Worm (Caenorhabditis elegans) whole organism, young adult: Measurements from ENCODE around the gene nekl-4.

ENCODE experiments used
- B0336.3 ChIP-seq: fragments of 200-800 bp; sonication (Bioruptor generic); IDR thresholded peaks from 2 replicates; pipeline ENCODE4 v1.3.6; 2022; ENCODE audit warnings: missing genetic modification characterization, missing compliant biosample characterization
- F10E7.11 ChIP-seq: sonication (generic microtip); optimal IDR thresholded peaks from 2 replicates; lab custom pipeline; 2017; ENCODE audit warnings: mild to moderate bottlenecking, missing genetic modification characterization, moderate library complexity, missing compliant biosample characterization
- F22D6.2 ChIP-seq: sonication (generic microtip); optimal IDR thresholded peaks from 2 replicates; lab custom pipeline; 2016; ENCODE audit warnings: mild to moderate bottlenecking, missing genetic modification characterization, missing compliant biosample characterization
- F37B4.10 ChIP-seq: fragments of 200-800 bp; sonication (Bioruptor generic); IDR thresholded peaks from 2 replicates; pipeline ENCODE4 v1.3.6; 2022; ENCODE audit warnings: missing genetic modification characterization, missing compliant biosample characterization
- F55B11.4 ChIP-seq: sonication (generic microtip); optimal IDR thresholded peaks from 2 replicates; lab custom pipeline; 2016; ENCODE audit warnings: missing compliant biosample characterization, missing genetic modification characterization, borderline replicate concordance; ENCODE audit not compliant: insufficient read depth
- K11D2.4 ChIP-seq: fragments of 200-800 bp; sonication (Bioruptor generic); IDR thresholded peaks from 2 replicates; pipeline ENCODE4 v1.3.6; 2022; ENCODE audit warnings: missing genetic modification reagents, missing genetic modification characterization, missing compliant biosample characterization
- T26A5.8 ChIP-seq: sonication (generic microtip); optimal IDR thresholded peaks from 2 replicates; lab custom pipeline; 2016; ENCODE audit warnings: missing genetic modification characterization, missing compliant biosample characterization
- Y53G8AR.9 ChIP-seq: fragments of 200-800 bp; sonication (Bioruptor generic); conservative IDR thresholded peaks from 2 replicates; pipeline ENCODE4 v1.3.6; 2022; ENCODE audit warnings: missing genetic modification reagents, missing genetic modification characterization, missing compliant biosample characterization
- Y79H2A.3 ChIP-seq: fragments of 200-800 bp; sonication (Bioruptor generic); conservative IDR thresholded peaks from 2 replicates; pipeline ENCODE4 v1.3.6; 2022; ENCODE audit warnings: missing genetic modification reagents, missing genetic modification characterization, missing compliant biosample characterization
- bed-1 ChIP-seq: fragments of 200-800 bp; sonication (Bioruptor generic); IDR thresholded peaks from 2 replicates; pipeline ENCODE4 v1.3.6; 2022; ENCODE audit warnings: missing genetic modification reagents, missing genetic modification characterization, missing compliant biosample characterization
- ccch-3 ChIP-seq: fragments of 200-800 bp; sonication (Bioruptor generic); optimal IDR thresholded peaks from 2 replicates; lab custom pipeline; 2018; ENCODE audit warnings: mild to moderate bottlenecking, missing genetic modification characterization, missing compliant biosample characterization
- cebp-1 ChIP-seq, 2 experiments: fragments of 200-800 bp in 1 of 2; sonication (Bioruptor generic) in 1 of 2; sonication (generic microtip) in 1 of 2; IDR thresholded peaks in 1 of 2; optimal IDR thresholded peaks in 1 of 2; 2 replicates each; pipeline versions ENCODE4 v1.3.6 to Lab custom; 2017 to 2022; ENCODE audit warnings: missing compliant biosample characterization in 2 of 2, missing genetic modification characterization in 2 of 2, mild to moderate bottlenecking in 1 of 2, missing genetic modification reagents in 1 of 2, moderate library complexity in 1 of 2
- cebp-2 ChIP-seq: fragments of 200-800 bp; sonication (Bioruptor generic); IDR thresholded peaks from 2 replicates; pipeline ENCODE4 v1.3.6; 2022; ENCODE audit warnings: missing genetic modification characterization, missing compliant biosample characterization
- ceh-40 ChIP-seq: fragments of 200-800 bp; sonication (Bioruptor generic); IDR thresholded peaks from 2 replicates; pipeline ENCODE4 v1.3.6; 2022; ENCODE audit warnings: missing genetic modification characterization, missing compliant biosample characterization
- ceh-58 ChIP-seq: fragments of 200-800 bp; sonication (Bioruptor generic); IDR thresholded peaks from 2 replicates; pipeline ENCODE4 v1.3.6; 2022; ENCODE audit warnings: missing genetic modification characterization, missing compliant biosample characterization
- ceh-79 ChIP-seq: sonication (generic microtip); optimal IDR thresholded peaks from 2 replicates; lab custom pipeline; 2017; ENCODE audit warnings: mild to moderate bottlenecking, missing genetic modification characterization, missing compliant biosample characterization
- die-1 ChIP-seq: sonication (generic microtip); optimal IDR thresholded peaks from 2 replicates; lab custom pipeline; 2016; ENCODE audit warnings: missing genotype, mild to moderate bottlenecking, missing genetic modification characterization, missing compliant biosample characterization
- egl-44 ChIP-seq: fragments of 200-800 bp; sonication (Bioruptor generic); IDR thresholded peaks from 2 replicates; pipeline ENCODE4 v1.3.6; 2022; ENCODE audit warnings: missing genetic modification reagents, missing genetic modification characterization, missing compliant biosample characterization
- him-1 ChIP-seq: sonication (generic microtip); optimal IDR thresholded peaks from 2 replicates; lab custom pipeline; 2016; ENCODE audit warnings: missing genotype, missing genetic modification reagents, missing genetic modification characterization, missing compliant biosample characterization
- hlh-12 ChIP-seq: sonication (generic microtip); optimal IDR thresholded peaks from 2 replicates; lab custom pipeline; 2016; ENCODE audit warnings: missing genetic modification characterization, missing compliant biosample characterization
- hmg-1.2 ChIP-seq: fragments of 200-800 bp; sonication (Bioruptor generic); IDR thresholded peaks from 2 replicates; pipeline ENCODE4 v1.3.6; 2022; ENCODE audit warnings: missing genetic modification reagents, missing genetic modification characterization, missing compliant biosample characterization
- hmg-20 ChIP-seq: fragments of 200-800 bp; sonication (Bioruptor generic); IDR thresholded peaks from 2 replicates; pipeline ENCODE4 v1.3.6; 2022; ENCODE audit warnings: missing genetic modification reagents, missing genetic modification characterization, missing compliant biosample characterization
- hsf-1 ChIP-seq: fragments of 200-800 bp; sonication (Bioruptor generic); IDR thresholded peaks from 2 replicates; pipeline ENCODE4 v1.3.6; 2022; ENCODE audit warnings: missing genetic modification reagents, missing genetic modification characterization, missing compliant biosample characterization
- let-526 ChIP-seq: fragments of 200-800 bp; sonication (Bioruptor generic); IDR thresholded peaks from 2 replicates; pipeline ENCODE4 v1.3.6; 2022; ENCODE audit warnings: missing genetic modification reagents, missing genetic modification characterization, missing compliant biosample characterization
- mel-28 ChIP-seq: sonication (generic microtip); optimal IDR thresholded peaks from 2 replicates; lab custom pipeline; 2016; ENCODE audit warnings: borderline replicate concordance, mild to moderate bottlenecking, missing genetic modification characterization, missing compliant biosample characterization
- nhr-120 ChIP-seq: fragments of 200-800 bp; sonication (Bioruptor generic); IDR thresholded peaks from 2 replicates; pipeline ENCODE4 v1.3.6; 2022; ENCODE audit warnings: missing genetic modification characterization, missing compliant biosample characterization
- nhr-80 ChIP-seq: sonication (generic microtip); optimal IDR thresholded peaks from 2 replicates; lab custom pipeline; 2016; ENCODE audit warnings: missing genetic modification characterization, missing compliant biosample characterization
- nhr-90 ChIP-seq: sonication (generic microtip); optimal IDR thresholded peaks from 2 replicates; lab custom pipeline; 2016; ENCODE audit warnings: missing genotype, mild to moderate bottlenecking, missing genetic modification characterization, missing compliant biosample characterization
- pbrm-1 ChIP-seq: fragments of 200-800 bp; sonication (Bioruptor generic); IDR thresholded peaks from 2 replicates; pipeline ENCODE4 v1.3.6; 2022; ENCODE audit warnings: missing genetic modification reagents, missing genetic modification characterization, missing compliant biosample characterization
- rcor-1 ChIP-seq: fragments of 200-800 bp; sonication (Bioruptor generic); IDR thresholded peaks from 2 replicates; pipeline ENCODE4 v1.3.6; 2022; ENCODE audit warnings: missing genetic modification reagents, missing genetic modification characterization, missing compliant biosample characterization
- rpc-1 ChIP-seq, 2 experiments: fragments of 150-350 bp in 1 of 2; sonication (generic microtip) in 1 of 2; optimal IDR thresholded peaks; 2 replicates each; lab custom pipeline; 2014 to 2018; ENCODE audit warnings: missing biosample characterization in 1 of 2, missing genetic modification characterization in 1 of 2, missing genetic modification reagents in 1 of 2, missing genotype in 1 of 2
- sea-2 ChIP-seq: fragments of 200-800 bp; sonication (Bioruptor generic); IDR thresholded peaks from 2 replicates; pipeline ENCODE4 v1.3.6; 2022; ENCODE audit warnings: missing genetic modification characterization, missing compliant biosample characterization
- somi-1 ChIP-seq: fragments of 200-800 bp; sonication (Bioruptor generic); optimal IDR thresholded peaks from 2 replicates; lab custom pipeline; 2018; ENCODE audit warnings: mild to moderate bottlenecking, missing genetic modification characterization, missing compliant biosample characterization
- sptf-2 ChIP-seq: fragments of 200-800 bp; sonication (Bioruptor generic); optimal IDR thresholded peaks from 2 replicates; lab custom pipeline; 2018; ENCODE audit warnings: mild to moderate bottlenecking, missing genetic modification characterization, missing compliant biosample characterization
- tbx-9 ChIP-seq: sonication (generic microtip); optimal IDR thresholded peaks from 2 replicates; lab custom pipeline; 2016; ENCODE audit warnings: borderline replicate concordance, missing genetic modification characterization, inconsistent platforms, missing compliant biosample characterization
- unc-130 ChIP-seq: sonication (generic microtip); optimal IDR thresholded peaks from 2 replicates; lab custom pipeline; 2016; ENCODE audit warnings: missing genetic modification reagents, missing genetic modification characterization, missing compliant biosample characterization
- xnd-1 ChIP-seq: sonication (generic microtip); optimal IDR thresholded peaks from 2 replicates; lab custom pipeline; 2016; ENCODE audit warnings: missing genotype, missing genetic modification reagents, missing genetic modification characterization, missing compliant biosample characterization
- zfh-2 ChIP-seq: fragments of 200-800 bp; sonication (Bioruptor generic); conservative IDR thresholded peaks from 2 replicates; pipeline ENCODE4 v1.3.6; 2022; ENCODE audit warnings: missing genetic modification reagents, missing genetic modification characterization, missing compliant biosample characterization
- zim-3 ChIP-seq: sonication (generic microtip); optimal IDR thresholded peaks from 2 replicates; lab custom pipeline; 2017; ENCODE audit warnings: mild to moderate bottlenecking, missing genetic modification characterization, moderate library complexity, missing compliant biosample characterization
- ztf-28 ChIP-seq: fragments of 200-800 bp; sonication (Bioruptor generic); IDR thresholded peaks from 2 replicates; pipeline ENCODE4 v1.3.6; 2022; ENCODE audit warnings: missing genetic modification reagents, missing genetic modification characterization, missing compliant biosample characterization
- ztf-3 ChIP-seq: fragments of 200-800 bp; sonication (Bioruptor generic); optimal IDR thresholded peaks from 2 replicates; lab custom pipeline; 2018; ENCODE audit warnings: mild to moderate bottlenecking, missing genetic modification characterization, missing compliant biosample characterization
- ztf-6 ChIP-seq: fragments of 200-800 bp; sonication (Bioruptor generic); IDR thresholded peaks from 2 replicates; pipeline ENCODE4 v1.3.6; 2022; ENCODE audit warnings: missing genetic modification reagents, missing genetic modification characterization, missing compliant biosample characterization

Gene nekl-4

ce11 chrIII:5564799-5565198 is 47.5 kb upstream of the nekl-4 start, which contains the start of gene mlc-3 (continued):
- TF ChIP-seq nhr-80 (tag; lab: Kevin White, UChicago) (no peak), him-1 (tag; lab: Kevin White, UChicago) (peak; percentile 47), nhr-90 (tag; lab: Kevin White, UChicago) (no peak), bed-1 (GFP tag; lab: Robert Waterston, UW) (no peak), mel-28 (tag; lab: Kevin White, UChicago) (no peak)

ce11 chrIII:5564325-5564724 is 47.0 kb upstream of the nekl-4 start:
- TF ChIP-seq ceh-79 (tag; lab: Kevin White, UChicago), result no peak
- TF ChIP-seq rcor-1 (GFP tag; lab: Robert Waterston, UW), result no peak
- TF ChIP-seq hmg-20 (GFP tag; lab: Robert Waterston, UW), result no peak
- TF ChIP-seq K11D2.4 (GFP tag; lab: Robert Waterston, UW), result no peak
- no peak for TF ChIP-seq hlh-12 (tag; lab: Kevin White, UChicago)

ce11 chrIII:5563680-5564079 is 46.4 kb upstream of the nekl-4 start:
- TF ChIP-seq die-1 (tag; lab: Kevin White, UChicago), result no peak
- no peak for TF ChIP-seq xnd-1 (tag; lab: Kevin White, UChicago)
- TF ChIP-seq hmg-1.2 (GFP tag; lab: Robert Waterston, UW), result 0 out of 2 replicates have a peak, but pooled peaks have one; percentile 10
- TF ChIP-seq F10E7.11 (tag; lab: Kevin White, UChicago), result no peak
- TF ChIP-seq zfh-2 (GFP tag; lab: Robert Waterston, UW), result peak; percentile 84
- no peak for TF ChIP-seq hlh-12 (tag; lab: Kevin White, UChicago)
- no peak for TF ChIP-seq F37B4.10 (GFP tag; lab: Robert Waterston, UW)
- no peak for TF ChIP-seq Y79H2A.3 (GFP tag; lab: Robert Waterston, UW)
- TF ChIP-seq Y53G8AR.9 (GFP tag; lab: Robert Waterston, UW), result no peak

ce11 chrIII:5557246-5557819 is 40.0 kb upstream of the nekl-4 start, which contains the start of gene rpc-2:
rpc-2 (plus strand) TSS chrIII:5557365.
- TF ChIP-seq nhr-120 (GFP tag; lab: Robert Waterston, UW), result no peak
- no peak for TF ChIP-seq ztf-3 (GFP tag; lab: Kevin White, UChicago)
- no peak for TF ChIP-seq ceh-40 (GFP tag; lab: Robert Waterston, UW)
- no peak for TF ChIP-seq sea-2
- TF ChIP-seq zim-3 (tag; lab: Kevin White, UChicago), result no peak
- TF ChIP-seq egl-44 (GFP tag; lab: Robert Waterston, UW), result 0 out of 2 replicates have a peak, but pooled peaks have one; percentile 57
- no peak for TF ChIP-seq let-526 (GFP tag; lab: Robert Waterston, UW)
- no peak for TF ChIP-seq ztf-6
- no peak for TF ChIP-seq tbx-9 (tag; lab: Kevin White, UChicago)
- TF ChIP-seq cebp-2 (GFP tag; lab: Robert Waterston, UW), result 0 out of 2 replicates have a peak, but pooled peaks have one; percentile 34
- TF ChIP-seq F55B11.4, result no peak
- peak; percentile 72 for TF ChIP-seq hsf-1 (GFP tag; lab: Robert Waterston, UW)
- TF ChIP-seq somi-1, result no peak
- TF ChIP-seq cebp-1 (GFP tag; IDR thresholded peaks at IDR 0.05; lab: Robert Waterston, UW), result no peak
- TF ChIP-seq cebp-1 (tag; optimal IDR thresholded peaks at IDR 0.05; lab: Kevin White, UChicago), result peak; percentile 55
- no peak for TF ChIP-seq ceh-58
- TF ChIP-seq rpc-1 (optimal IDR thresholded peaks at IDR 0.05; lab: Kevin White, UChicago), result no peak
- TF ChIP-seq rpc-1 (tag; optimal IDR thresholded peaks at IDR 0.05; lab: Kevin White, UChicago), result no peak
- TF ChIP-seq unc-130 (GFP tag; lab: Kevin White, UChicago), result no peak
- peak; percentile 28 for TF ChIP-seq T26A5.8
- no peak for TF ChIP-seq rcor-1 (GFP tag; lab: Robert Waterston, UW)
- no peak for TF ChIP-seq F22D6.2 (tag; lab: Kevin White, UChicago)
- peak; percentile 63; the same call in 1 of the 2 replicates for TF ChIP-seq B0336.3 (GFP tag; lab: Robert Waterston, UW)
- peak; percentile 18 for TF ChIP-seq F10E7.11 (tag; lab: Kevin White, UChicago)
- TF ChIP-seq ccch-3 (GFP tag; lab: Kevin White, UChicago), result no peak
- TF ChIP-seq pbrm-1, result peak; percentile 32; the same call in 1 of the 2 replicates
- no peak for TF ChIP-seq sptf-2 (GFP tag; lab: Kevin White, UChicago)
- no peak for TF ChIP-seq K11D2.4 (GFP tag; lab: Robert Waterston, UW)
- no peak for TF ChIP-seq ceh-79 (tag; lab: Kevin White, UChicago)
- no peak for TF ChIP-seq ztf-28 (GFP tag; lab: Robert Waterston, UW)
